Worm (Caenorhabditis elegans): Measurements from ENCODE around the gene T20B3.14.

DNA sequence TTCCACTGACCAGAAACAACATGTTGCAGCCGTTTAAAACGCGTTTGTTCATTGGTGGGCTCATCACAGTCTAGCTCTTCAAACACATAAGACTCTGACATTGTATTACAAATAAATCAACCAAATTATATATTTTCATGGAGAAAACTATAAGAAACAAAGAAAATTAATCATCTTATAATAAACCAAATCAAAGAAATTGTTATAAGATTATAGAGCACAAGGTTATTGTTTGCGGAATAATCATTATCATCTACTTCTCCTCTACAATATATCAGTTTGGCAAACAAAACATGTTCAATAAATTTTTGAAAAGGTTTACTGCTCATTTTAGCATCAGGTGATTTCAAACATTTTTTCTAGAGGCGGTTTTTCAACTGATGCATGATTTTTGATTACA, 40.6 kb upstream of the T20B3.14 start, which contains the start of the genes clec-32 and clec-24:
- TF ChIP-seq cog-1 (tag; optimal IDR thresholded peaks at IDR 0.05), result no peak
- TF ChIP-seq T22C8.4 (GFP tag; IDR thresholded peaks at IDR 0.05), result no peak
- TF ChIP-seq klf-2 (GFP tag; conservative IDR thresholded peaks at IDR 0.05), result no peak
